Fruit fly (Drosophila melanogaster) whole organism, embryonic: ENCODE results near the gene CG16790.
A peak's percentile ranks its signal among the peaks of the same experiment; 100 is the strongest.

Experiments
- CG10321 ChIP-seq: fragments of 200-800 bp; sonication (Bioruptor generic); IDR thresholded peaks from 2 replicates; pipeline ENCODE4 v1.3.6; 2022; ENCODE audit warnings: missing biosample characterization, missing genetic modification characterization
- CG10462 ChIP-seq: fragments of 200-800 bp; sonication (Bioruptor generic); optimal IDR thresholded peaks from 2 replicates; lab custom pipeline; 2016; ENCODE audit warnings: missing biosample characterization, missing genetic modification characterization
- CG11504 ChIP-seq: fragments of 200-800 bp; sonication (Bioruptor generic); optimal IDR thresholded peaks from 3 replicates; lab custom pipeline; 2019; ENCODE audit warnings: missing biosample characterization, mild to moderate bottlenecking, missing genetic modification characterization, moderate library complexity
- CG12155 ChIP-seq: fragments of 200-800 bp; sonication (Bioruptor generic); optimal IDR thresholded peaks from 3 replicates; lab custom pipeline; 2016; ENCODE audit warnings: missing biosample characterization, missing genetic modification characterization
- CG14441 ChIP-seq: fragments of 200-800 bp; sonication (Bioruptor generic); IDR thresholded peaks from 2 replicates; pipeline ENCODE4 v1.3.6; 2022; ENCODE audit warnings: missing biosample characterization, missing genetic modification characterization
- CG2120 ChIP-seq: fragments of 200-800 bp; sonication (Bioruptor generic); optimal IDR thresholded peaks from 3 replicates; lab custom pipeline; 2016; ENCODE audit warnings: missing biosample characterization, missing genetic modification characterization
- CG2202 ChIP-seq: fragments of 200-800 bp; sonication (Bioruptor generic); optimal IDR thresholded peaks from 2 replicates; lab custom pipeline; 2018; ENCODE audit warnings: missing biosample characterization, mild to moderate bottlenecking, missing genetic modification characterization
- CG2875 ChIP-seq: fragments of 200-800 bp; sonication (Bioruptor generic); optimal IDR thresholded peaks from 2 replicates; lab custom pipeline; 2017; ENCODE audit warnings: missing biosample characterization, mild to moderate bottlenecking, missing genetic modification characterization, missing genetic modification reagents
- CG4424 ChIP-seq: fragments of 200-800 bp; sonication (Bioruptor generic); optimal IDR thresholded peaks from 3 replicates; lab custom pipeline; 2016; ENCODE audit warnings: missing biosample characterization, missing genetic modification characterization
- CG4820 ChIP-seq: fragments of 200-800 bp; sonication (Bioruptor generic); optimal IDR thresholded peaks from 3 replicates; lab custom pipeline; 2016; ENCODE audit warnings: missing biosample characterization, missing genetic modification characterization
- CG9437 ChIP-seq: fragments of 200-800 bp; sonication (Bioruptor generic); optimal IDR thresholded peaks from 2 replicates; lab custom pipeline; 2018; ENCODE audit warnings: missing biosample characterization, mild to moderate bottlenecking, missing genetic modification characterization
- Camta ChIP-seq: fragments of 200-800 bp; sonication (Bioruptor generic); optimal IDR thresholded peaks from 2 replicates; lab custom pipeline; 2016; ENCODE audit warnings: missing biosample characterization, missing genetic modification characterization
- D ChIP-seq, 2 experiments: fragments of 200-800 bp in 1 of 2; fragments of >200 bp in 1 of 2; sonication (Bioruptor generic) in 1 of 2; optimal IDR thresholded peaks; 2 replicates in 1 of 2; 3 replicates in 1 of 2; lab custom pipeline; 2017; ENCODE audit warnings: mild to moderate bottlenecking in 1 of 2, missing biosample characterization in 1 of 2, missing genetic modification characterization in 1 of 2, missing genetic modification reagents in 1 of 2
- Dad ChIP-seq: fragments of 200-800 bp; sonication (Bioruptor generic); optimal IDR thresholded peaks from 3 replicates; lab custom pipeline; 2016; ENCODE audit warnings: missing biosample characterization, missing genetic modification characterization
- Dek ChIP-seq: fragments of 200-800 bp; sonication (Bioruptor generic); optimal IDR thresholded peaks from 3 replicates; lab custom pipeline; 2019; ENCODE audit warnings: missing biosample characterization, mild to moderate bottlenecking, missing genetic modification characterization, moderate library complexity
- Dll ChIP-seq: fragments of 200-800 bp; sonication (Bioruptor generic); IDR thresholded peaks from 4 replicates; pipeline ENCODE4 v1.3.6; 2022; ENCODE audit warnings: missing biosample characterization, missing genetic modification characterization; ENCODE audit not compliant: partially characterized antibody
- E2f2 ChIP-seq: fragments of 200-800 bp; sonication (Bioruptor generic); IDR thresholded peaks from 2 replicates; pipeline ENCODE4 v1.3.6; 2022; ENCODE audit warnings: missing biosample characterization, missing genetic modification characterization
- Eip74EF ChIP-seq, 2 experiments: fragments of 200-800 bp in 1 of 2; fragments of >200 bp in 1 of 2; sonication (Bioruptor generic) in 1 of 2; optimal IDR thresholded peaks; 2 replicates each; lab custom pipeline; 2017 to 2019; ENCODE audit warnings: missing biosample characterization in 2 of 2, missing genetic modification characterization in 2 of 2, mild to moderate bottlenecking in 1 of 2, moderate library complexity in 1 of 2
- Ets97D ChIP-seq: fragments of 200-800 bp; sonication (Bioruptor generic); optimal IDR thresholded peaks from 3 replicates; lab custom pipeline; 2016; ENCODE audit warnings: missing biosample characterization, missing genetic modification characterization
- Fer3 ChIP-seq: fragments of 200-800 bp; sonication (Bioruptor generic); optimal IDR thresholded peaks from 2 replicates; lab custom pipeline; 2018; ENCODE audit warnings: missing biosample characterization, mild to moderate bottlenecking, missing genetic modification characterization, moderate library complexity
- HHEX ChIP-seq: fragments of 200-800 bp; sonication (Bioruptor generic); optimal IDR thresholded peaks from 3 replicates; lab custom pipeline; 2017; ENCODE audit warnings: missing biosample characterization, mild to moderate bottlenecking, missing genetic modification characterization, missing genetic modification reagents
- HmgZ ChIP-seq: fragments of 200-800 bp; sonication (Bioruptor generic); optimal IDR thresholded peaks from 2 replicates; lab custom pipeline; 2018; ENCODE audit warnings: missing biosample characterization, mild to moderate bottlenecking, missing genetic modification characterization
- Hr78 ChIP-seq, 2 experiments: fragments of 200-800 bp in 1 of 2; fragments of >200 bp in 1 of 2; sonication (Bioruptor generic) in 1 of 2; optimal IDR thresholded peaks; 2 replicates each; lab custom pipeline; 2017 to 2019; ENCODE audit warnings: missing biosample characterization in 2 of 2, missing genetic modification characterization in 2 of 2, mild to moderate bottlenecking in 1 of 2, moderate library complexity in 1 of 2
- MBD-R2 ChIP-seq: fragments of 200-800 bp; sonication (Bioruptor generic); IDR thresholded peaks from 2 replicates; pipeline ENCODE4 v1.3.6; 2022; ENCODE audit warnings: missing biosample characterization, missing genetic modification characterization
- Mes4 ChIP-seq: fragments of 200-800 bp; sonication (Bioruptor generic); optimal IDR thresholded peaks from 2 replicates; lab custom pipeline; 2016; ENCODE audit warnings: missing biosample characterization, missing genetic modification characterization
- PHDP ChIP-seq: fragments of 200-800 bp; sonication (Bioruptor generic); optimal IDR thresholded peaks from 3 replicates; lab custom pipeline; 2018; ENCODE audit warnings: missing biosample characterization, mild to moderate bottlenecking, missing genetic modification characterization, moderate library complexity
- Rfx ChIP-seq: fragments of 200-800 bp; sonication (Bioruptor generic); IDR thresholded peaks from 2 replicates; pipeline ENCODE4 v1.3.6; 2022; ENCODE audit warnings: missing biosample characterization, missing genetic modification characterization
- Sox100B ChIP-seq: fragments of 200-800 bp; sonication (Bioruptor generic); optimal IDR thresholded peaks from 3 replicates; lab custom pipeline; 2018; ENCODE audit warnings: missing biosample characterization, mild to moderate bottlenecking, missing genetic modification characterization
- Sox102F ChIP-seq: fragments of 200-800 bp; sonication (Bioruptor generic); optimal IDR thresholded peaks from 2 replicates; lab custom pipeline; 2018; ENCODE audit warnings: missing biosample characterization, mild to moderate bottlenecking, missing genetic modification characterization, moderate library complexity
- Sry-δ ChIP-seq: fragments of 200-800 bp; sonication (Bioruptor generic); optimal IDR thresholded peaks from 2 replicates; lab custom pipeline; 2016; ENCODE audit warnings: missing biosample characterization, missing genetic modification characterization
- Usf ChIP-seq: fragments of 200-800 bp; sonication (Bioruptor generic); optimal IDR thresholded peaks from 2 replicates; lab custom pipeline; 2017; ENCODE audit warnings: missing genotype, missing biosample characterization, missing genetic modification characterization
- al ChIP-seq: fragments of 200-800 bp; sonication (Bioruptor generic); IDR thresholded peaks from 2 replicates; pipeline ENCODE4 v1.3.6; 2022; ENCODE audit warnings: missing biosample characterization, missing genetic modification characterization
- ase ChIP-seq: fragments of 200-800 bp; sonication (Bioruptor generic); IDR thresholded peaks from 3 replicates; pipeline ENCODE4 v1.3.6; 2022; ENCODE audit warnings: missing biosample characterization, missing genetic modification characterization
- bowl ChIP-seq: fragments of 200-800 bp; sonication (Bioruptor generic); IDR thresholded peaks from 2 replicates; pipeline ENCODE4 v1.3.6; 2022; ENCODE audit warnings: missing biosample characterization, missing genetic modification characterization
- cad ChIP-seq: fragments of >200 bp; optimal IDR thresholded peaks from 2 replicates; lab custom pipeline; 2017; ENCODE audit warnings: missing biosample characterization, missing genetic modification characterization
- eyg ChIP-seq: fragments of 200-800 bp; sonication (Bioruptor generic); optimal IDR thresholded peaks from 3 replicates; lab custom pipeline; 2016; ENCODE audit warnings: missing biosample characterization, missing genetic modification characterization
- fu2 ChIP-seq: fragments of 200-800 bp; sonication (Bioruptor generic); optimal IDR thresholded peaks from 2 replicates; lab custom pipeline; 2016; ENCODE audit warnings: missing biosample characterization, missing genetic modification characterization
- gem ChIP-seq: fragments of 200-800 bp; sonication (Bioruptor generic); optimal IDR thresholded peaks from 2 replicates; lab custom pipeline; 2019; ENCODE audit warnings: missing biosample characterization, mild to moderate bottlenecking, missing genetic modification characterization, moderate library complexity
- lilli ChIP-seq: fragments of 200-800 bp; sonication (Bioruptor generic); optimal IDR thresholded peaks from 3 replicates; lab custom pipeline; 2016; ENCODE audit warnings: missing biosample characterization, missing genetic modification characterization
- pan ChIP-seq, 4 experiments: fragments of >200 bp in 3 of 4; fragments of 200-800 bp in 1 of 4; sonication (Bioruptor generic) in 1 of 4; optimal IDR thresholded peaks in 3 of 4; IDR thresholded peaks in 1 of 4; 2 replicates each; pipeline versions ENCODE4 v1.3.6 to Lab custom; 2017 to 2022; ENCODE audit warnings: missing biosample characterization in 2 of 4, missing genetic modification characterization in 2 of 4, mixed read lengths in 1 of 4
- peb ChIP-seq: fragments of 200-800 bp; sonication (Bioruptor generic); IDR thresholded peaks from 2 replicates; pipeline ENCODE4 v1.3.6; 2022; ENCODE audit warnings: missing biosample characterization, missing genetic modification characterization
- prd ChIP-seq, 3 experiments: fragments of >200 bp in 2 of 3; fragments of 200-800 bp in 1 of 3; sonication (Bioruptor generic) in 1 of 3; optimal IDR thresholded peaks in 2 of 3; IDR thresholded peaks in 1 of 3; 2 replicates in 2 of 3; 3 replicates in 1 of 3; pipeline versions ENCODE4 v1.3.6 to Lab custom; 2017 to 2022; ENCODE audit warnings: missing biosample characterization in 1 of 3, missing genetic modification characterization in 1 of 3
- row ChIP-seq: fragments of 200-800 bp; sonication (Bioruptor generic); IDR thresholded peaks from 3 replicates; pipeline ENCODE4 v1.3.6; 2022; ENCODE audit warnings: missing biosample characterization, missing genetic modification characterization
- sr ChIP-seq: fragments of 200-800 bp; sonication (Bioruptor generic); IDR thresholded peaks from 3 replicates; pipeline ENCODE4 v1.3.6; 2022; ENCODE audit warnings: missing biosample characterization, missing genetic modification characterization
- trem ChIP-seq: fragments of 200-800 bp; optimal IDR thresholded peaks from 3 replicates; lab custom pipeline; 2019; ENCODE audit warnings: missing biosample characterization, mild to moderate bottlenecking, missing genetic modification characterization, moderate library complexity
- tup ChIP-seq: fragments of 200-800 bp; sonication (Bioruptor generic); optimal IDR thresholded peaks from 2 replicates; lab custom pipeline; 2016; ENCODE audit warnings: missing biosample characterization, mild to moderate bottlenecking, missing genetic modification characterization, moderate library complexity
- z ChIP-seq: fragments of 200-800 bp; sonication (Bioruptor generic); IDR thresholded peaks from 3 replicates; pipeline ENCODE4 v1.3.6; 2022; ENCODE audit warnings: missing biosample characterization, missing genetic modification characterization
- zf30C ChIP-seq: fragments of 200-800 bp; sonication (Bioruptor generic); optimal IDR thresholded peaks from 3 replicates; lab custom pipeline; 2018; ENCODE audit warnings: missing biosample characterization, mild to moderate bottlenecking, missing genetic modification characterization
- zfh2 ChIP-seq: fragments of 200-800 bp; sonication (Bioruptor generic); optimal IDR thresholded peaks from 2 replicates; lab custom pipeline; 2016; ENCODE audit warnings: missing biosample characterization, missing genetic modification characterization

Gene CG16790

DNA sequence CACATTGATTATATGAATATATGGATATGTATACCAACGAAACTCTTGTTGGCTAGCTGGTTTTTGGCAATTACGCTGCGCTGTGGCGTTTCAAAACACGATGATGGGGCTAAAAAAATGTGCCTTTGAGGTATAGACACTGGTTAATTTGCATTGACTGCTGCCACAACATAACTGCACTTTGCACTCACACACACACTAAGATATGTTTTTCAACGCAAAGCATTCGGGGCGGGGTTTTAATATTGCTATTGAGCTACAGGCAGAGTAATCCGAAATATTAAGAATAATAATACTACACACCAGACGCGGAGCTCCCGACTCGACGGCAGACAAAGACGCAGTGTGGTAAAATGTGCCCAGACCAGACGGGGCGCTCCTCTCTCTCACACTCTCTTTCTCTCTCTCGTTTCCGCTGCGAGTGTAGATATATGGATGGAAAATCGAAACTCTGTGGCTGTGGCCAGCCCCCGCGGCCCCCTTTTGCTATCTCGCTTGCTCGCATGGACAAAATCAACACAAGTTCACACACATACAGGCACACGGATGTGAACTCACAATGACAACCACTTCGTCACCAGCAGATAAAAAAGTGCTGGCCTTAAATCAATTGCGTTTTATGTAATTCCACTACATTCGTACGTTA is 18.9 kb downstream of the CG16790 start (continued):
- TF ChIP-seq CG12155 (GFP tag; lab: Kevin White, UChicago) (no peak), Usf (GFP tag; lab: Kevin White, UChicago) (no peak), gem (tag; lab: Kevin White, UChicago) (no peak), MBD-R2 (GFP tag; lab: Robert Waterston, UW) (no peak), Mes4 (GFP tag; lab: Kevin White, UChicago) (no peak), D (optimal IDR thresholded peaks at IDR 0.05; lab: Kevin White, UChicago) (peak; percentile 59), D (GFP tag; optimal IDR thresholded peaks at IDR 0.05; lab: Kevin White, UChicago) (peak; percentile 8), Dad (GFP tag; lab: Kevin White, UChicago) (peak; percentile 11), CG10462 (GFP tag; lab: Kevin White, UChicago) (no peak), CG4424 (GFP tag; lab: Kevin White, UChicago) (no peak), Dll (no peak), CG2875 (GFP tag; lab: Kevin White, UChicago) (peak; percentile 55), lilli (GFP tag; lab: Kevin White, UChicago) (peak; percentile 25), ase (GFP tag; lab: Robert Waterston, UW) (no peak), al (no peak), Sox100B (GFP tag; lab: Kevin White, UChicago) (no peak), CG14441 (GFP tag; lab: Robert Waterston, UW) (no peak), CG2120 (GFP tag; lab: Kevin White, UChicago) (peak; percentile 21), E2f2 (GFP tag; lab: Robert Waterston, UW) (no peak), tup (GFP tag; lab: Kevin White, UChicago) (no peak), peb (GFP tag; lab: Robert Waterston, UW) (no peak), HHEX (GFP tag; lab: Kevin White, UChicago) (peak; percentile 70), fu2 (GFP tag; lab: Kevin White, UChicago) (peak; percentile 17), Ets97D (GFP tag; lab: Kevin White, UChicago) (peak; percentile 4), sr (GFP tag; lab: Robert Waterston, UW) (no peak), prd (optimal IDR thresholded peaks at IDR 0.05; lab: Kevin White, UChicago) (no peak), prd (GFP tag; IDR thresholded peaks at IDR 0.05; lab: Robert Waterston, UW) (no peak), Rfx (GFP tag; lab: Robert Waterston, UW) (no peak), zf30C (peak; percentile 0), zfh2 (GFP tag; lab: Kevin White, UChicago) (peak; percentile 16), bowl (GFP tag; lab: Robert Waterston, UW) (no peak), pan (optimal IDR thresholded peaks at IDR 0.05; lab: Kevin White, UChicago) (no peak), pan (GFP tag; optimal IDR thresholded peaks at IDR 0.05 in 1 of 2, IDR thresholded peaks at IDR 0.05 in 1 of 2) (no peak), Fer3 (tag; lab: Kevin White, UChicago) (peak; percentile 21), z (GFP tag; lab: Robert Waterston, UW) (no peak), PHDP (no peak), HmgZ (tag; lab: Kevin White, UChicago) (peak; percentile 79), CG2202 (tag; lab: Kevin White, UChicago) (no peak), Dek (tag; lab: Kevin White, UChicago) (no peak), Sox102F (GFP tag; lab: Kevin White, UChicago) (no peak), trem (tag; lab: Kevin White, UChicago) (no peak), row (GFP tag; lab: Robert Waterston, UW) (no peak), Eip74EF (GFP tag; optimal IDR thresholded peaks at IDR 0.05; lab: Kevin White, UChicago) (peak in 1 of 2 experiments; percentile 83), Hr78 (GFP tag; optimal IDR thresholded peaks at IDR 0.05; lab: Kevin White, UChicago) (peak in 1 of 2 experiments; percentile 99), eyg (GFP tag; lab: Kevin White, UChicago) (no peak), CG9437 (GFP tag; lab: Kevin White, UChicago) (peak; percentile 23), CG11504 (tag; lab: Kevin White, UChicago) (no peak), CG4820 (GFP tag; lab: Kevin White, UChicago) (no peak), Camta (GFP tag; lab: Kevin White, UChicago) (peak; percentile 46), Sry-δ (GFP tag; lab: Kevin White, UChicago) (peak; percentile 27), cad (GFP tag; lab: Kevin White, UChicago) (no peak), CG10321 (GFP tag; lab: Robert Waterston, UW) (no peak)
